Fruit fly (Drosophila melanogaster): ENCODE measurements around the gene CCHa1.

The CCHa1 gene

dm6 chr3R:14067904-14068636 lies 28.6 kb downstream of the CCHa1 start:
- no peak for TF ChIP-seq kay (GFP tag; ENCODE audit: borderline replicate concordance)
- peak; percentile 96 for TF ChIP-seq tj (GFP tag; optimal IDR thresholded peaks at IDR 0.05)

- TF ChIP-seq CG14711 (tag; optimal IDR thresholded peaks at IDR 0.05) (no peak), CG33017 (tag; optimal IDR thresholded peaks at IDR 0.05) (no peak), CG7101 (tag; optimal IDR thresholded peaks at IDR 0.05) (no peak), CG11617 (GFP tag; optimal IDR thresholded peaks at IDR 0.05) (no peak), CG7045 (GFP tag; optimal IDR thresholded peaks at IDR 0.05) (no peak), toe (GFP tag; optimal IDR thresholded peaks at IDR 0.05) (no peak), CG12768 (GFP tag; optimal IDR thresholded peaks at IDR 0.05) (no peak), CG5204 (GFP tag; optimal IDR thresholded peaks at IDR 0.05) (no peak), ovo (GFP tag; optimal IDR thresholded peaks at IDR 0.05) (no peak), kay (GFP tag; ENCODE audit: borderline replicate concordance) (no peak), Hr96 (GFP tag; optimal IDR thresholded peaks at IDR 0.05) (no peak), Clk (GFP tag; optimal IDR thresholded peaks at IDR 0.05) (no peak), bab1 (GFP tag; optimal IDR thresholded peaks at IDR 0.05) (no peak), Mnt (GFP tag; optimal IDR thresholded peaks at IDR 0.05) (no peak), cic (GFP tag; optimal IDR thresholded peaks at IDR 0.05) (no peak)
Observed at dm6 chr3R:14065241-14065640, 31.4 kb downstream of the CCHa1 start.

- TF ChIP-seq CG12768 (GFP tag; optimal IDR thresholded peaks at IDR 0.05) (peak; percentile 4), CG11617 (GFP tag; optimal IDR thresholded peaks at IDR 0.05) (no peak), kay (GFP tag; ENCODE audit: borderline replicate concordance) (no peak), toe (GFP tag; optimal IDR thresholded peaks at IDR 0.05) (no peak), cic (GFP tag; optimal IDR thresholded peaks at IDR 0.05) (peak; percentile 12), CG5204 (GFP tag; optimal IDR thresholded peaks at IDR 0.05) (no peak), CG33017 (tag; optimal IDR thresholded peaks at IDR 0.05) (no peak), Clk (GFP tag; optimal IDR thresholded peaks at IDR 0.05) (no peak), CG1620 (GFP tag; optimal IDR thresholded peaks at IDR 0.05) (no peak), pad (GFP tag; optimal IDR thresholded peaks at IDR 0.05) (peak; percentile 35)
Observed at dm6 chr3R:14064158-14064969, 32.3 kb downstream of the CCHa1 start.

dm6 chr3R:14062869-14063543 lies 33.6 kb downstream of the CCHa1 start:
- peak; percentile 21 for TF ChIP-seq cic (GFP tag; optimal IDR thresholded peaks at IDR 0.05)
- no peak for TF ChIP-seq toe (GFP tag; optimal IDR thresholded peaks at IDR 0.05)
- no peak for TF ChIP-seq tj (GFP tag; optimal IDR thresholded peaks at IDR 0.05)
- no peak for TF ChIP-seq Clk (GFP tag; optimal IDR thresholded peaks at IDR 0.05)
- no peak for TF ChIP-seq Crg-1 (GFP tag; optimal IDR thresholded peaks at IDR 0.05)

- TF ChIP-seq Crg-1 (GFP tag; optimal IDR thresholded peaks at IDR 0.05) (no peak), Hr96 (GFP tag; optimal IDR thresholded peaks at IDR 0.05) (no peak), CG12768 (GFP tag; optimal IDR thresholded peaks at IDR 0.05) (peak; percentile 86), CG11617 (GFP tag; optimal IDR thresholded peaks at IDR 0.05) (peak; percentile 25), Mnt (GFP tag; optimal IDR thresholded peaks at IDR 0.05) (peak; percentile 17), CG1620 (GFP tag; optimal IDR thresholded peaks at IDR 0.05) (no peak), CG7101 (tag; optimal IDR thresholded peaks at IDR 0.05) (peak; percentile 34), Clk (GFP tag; optimal IDR thresholded peaks at IDR 0.05) (peak; percentile 29), pad (GFP tag; optimal IDR thresholded peaks at IDR 0.05) (peak; percentile 57), ovo (GFP tag; optimal IDR thresholded peaks at IDR 0.05) (no peak), cic (GFP tag; optimal IDR thresholded peaks at IDR 0.05) (peak; percentile 73), cnc (optimal IDR thresholded peaks at IDR 0.05) (no peak), kay (GFP tag; ENCODE audit: borderline replicate concordance) (peak; percentile 81), CG33017 (tag; optimal IDR thresholded peaks at IDR 0.05) (peak; percentile 44), toe (GFP tag; optimal IDR thresholded peaks at IDR 0.05) (no peak), CG7045 (GFP tag; optimal IDR thresholded peaks at IDR 0.05) (peak; percentile 75), CG14711 (tag; optimal IDR thresholded peaks at IDR 0.05) (peak; percentile 32), tj (GFP tag; optimal IDR thresholded peaks at IDR 0.05) (peak; percentile 29), CG5204 (GFP tag; optimal IDR thresholded peaks at IDR 0.05) (no peak), bab1 (GFP tag; optimal IDR thresholded peaks at IDR 0.05) (no peak)
Observed at dm6 chr3R:14061988-14062868, 34.4 kb downstream of the CCHa1 start.

Measured in whole organism, adult.